Worm (Caenorhabditis elegans) whole organism, L4/young adult: ENCODE measurements around the gene ZK177.2.
A peak's percentile ranks its signal among the peaks of the same experiment; 100 is the strongest.

Experiments used
- W03F9.2 ChIP-seq: fragments of 150-350 bp; optimal IDR thresholded peaks from 2 replicates; lab custom pipeline; 2014; ENCODE audit warnings: missing biosample characterization, missing genetic modification characterization
- dao-5 ChIP-seq: sonication (generic microtip); optimal IDR thresholded peaks from 2 replicates; lab custom pipeline; 2016; ENCODE audit warnings: missing genotype, missing genetic modification characterization, moderate library complexity, missing compliant biosample characterization
- him-1 ChIP-seq: sonication (generic microtip); optimal IDR thresholded peaks from 2 replicates; lab custom pipeline; 2016; ENCODE audit warnings: missing genotype, missing genetic modification reagents, missing genetic modification characterization, missing compliant biosample characterization

DNA sequence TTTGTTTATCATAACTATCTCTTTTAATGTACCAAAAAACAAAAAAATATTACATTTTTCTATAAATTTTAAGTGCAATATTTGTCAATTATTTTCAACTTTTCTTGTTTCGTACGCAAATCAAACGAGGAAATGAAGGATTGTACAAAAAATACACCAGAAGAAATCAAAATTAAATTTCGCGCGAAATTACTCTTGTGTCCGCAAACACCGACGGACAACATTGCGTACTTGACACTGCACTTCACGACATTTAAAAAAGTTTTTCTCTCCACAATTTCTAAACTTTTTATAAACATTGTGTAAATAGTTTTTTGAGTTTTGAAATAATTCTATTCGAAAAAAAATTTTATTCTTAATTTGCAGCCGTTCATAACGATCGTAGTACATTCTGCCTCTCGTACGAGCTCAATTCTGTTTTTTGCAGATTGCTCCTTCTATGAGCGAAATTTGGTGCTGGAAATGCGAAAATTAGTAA is 45.0 kb upstream of the ZK177.2 start, which contains the start of gene mrps-16:
- TF ChIP-seq him-1 (tag; lab: Kevin White, UChicago) (no peak), dao-5 (tag; lab: Kevin White, UChicago) (no peak), W03F9.2 (tag; lab: Kevin White, UChicago) (peak; percentile 58)
